Fruit fly (Drosophila melanogaster): ENCODE data around the gene mRpL35.

- TF ChIP-seq CG9948 (tag; optimal IDR thresholded peaks at IDR 0.05) (no peak), CG13204 (GFP tag; optimal IDR thresholded peaks at IDR 0.05) (no peak), Ets98B (GFP tag; IDR thresholded peaks at IDR 0.05) (peak; percentile 44; the same call in 1 of the 2 replicates), Pif1A (GFP tag; optimal IDR thresholded peaks at IDR 0.05) (no peak)
These were observed 33.6 kb upstream of the mRpL35 start for dm6 chr3R:21989770-21990169.

Data from whole organism, pupa.